Fruit fly (Drosophila melanogaster) whole organism: ENCODE results near the gene CG33985.

Source experiments
- CG8478 ChIP-seq: fragments of >200 bp; optimal IDR thresholded peaks from 2 replicates; lab custom pipeline; 2018; ENCODE audit warnings: inconsistent platforms
- psq ChIP-seq: fragments of >200 bp; optimal IDR thresholded peaks from 2 replicates; lab custom pipeline; 2017

dm6 chr3L:15525153-15525552 is 1.5 kb downstream of the CG33985 start, which contains the start of gene CG33986:
- TF ChIP-seq psq (lab: Kevin White, UChicago) = no peak
- no peak for TF ChIP-seq CG8478
